Fruit fly (Drosophila melanogaster): ENCODE results near the gene rdx.

The rdx gene

DNA sequence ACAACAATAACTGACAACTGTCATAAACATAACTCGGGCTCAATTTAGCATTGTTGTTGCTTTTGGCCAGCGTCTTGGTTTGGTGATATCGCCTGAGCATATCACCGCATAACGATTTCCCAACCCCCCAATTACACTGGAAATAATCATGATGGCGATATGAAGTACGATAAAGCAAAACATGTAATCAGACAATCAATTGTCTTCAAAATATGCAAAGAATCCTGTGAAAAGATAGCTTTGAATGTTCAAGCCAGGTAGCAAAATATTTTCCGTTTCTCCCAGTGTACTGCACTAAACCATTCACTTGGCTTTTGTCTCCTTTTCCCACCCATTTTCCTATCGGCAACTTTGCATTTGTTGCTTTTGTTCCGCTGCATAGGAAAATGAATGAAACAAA is 32.3 kb downstream of the rdx start (continued):
- TF ChIP-seq Poxn (GFP tag; IDR thresholded peaks at IDR 0.05) (no peak), CG17385 (GFP tag; optimal IDR thresholded peaks at IDR 0.05) (no peak), sisA (GFP tag; IDR thresholded peaks at IDR 0.05) (peak; percentile 84), HLH54F (GFP tag; optimal IDR thresholded peaks at IDR 0.05) (no peak), vvl (GFP tag; IDR thresholded peaks at IDR 0.05) (peak; percentile 88), CG16863 (GFP tag; optimal IDR thresholded peaks at IDR 0.05) (no peak), Elba2 (GFP tag; optimal IDR thresholded peaks at IDR 0.05) (no peak), CG13894 (tag; optimal IDR thresholded peaks at IDR 0.05) (no peak), Tbp (GFP tag; optimal IDR thresholded peaks at IDR 0.05) (no peak), Sry-β (GFP tag; optimal IDR thresholded peaks at IDR 0.05) (no peak), CG17328 (GFP tag; IDR thresholded peaks at IDR 0.05) (0 out of 2 replicates have a peak, but pooled peaks have one; percentile 15), nerfin-2 (GFP tag; IDR thresholded peaks at IDR 0.05; ENCODE audit: partially characterized antibody) (no peak), Ssrp (tag; optimal IDR thresholded peaks at IDR 0.05) (peak; percentile 32), CG6272 (GFP tag; IDR thresholded peaks at IDR 0.05) (no peak), CG10321 (GFP tag; IDR thresholded peaks at IDR 0.05) (no peak), ap (GFP tag; IDR thresholded peaks at IDR 0.05) (0 out of 2 replicates have a peak, but pooled peaks have one; percentile 22), NK7.1 (GFP tag; optimal IDR thresholded peaks at IDR 0.05) (no peak), CG9797 (GFP tag; optimal IDR thresholded peaks at IDR 0.05) (no peak), nau (GFP tag; optimal IDR thresholded peaks at IDR 0.05) (peak; percentile 21), CrebB (tag; optimal IDR thresholded peaks at IDR 0.05) (no peak), bigmax (GFP tag; optimal IDR thresholded peaks at IDR 0.05) (no peak), Oli (tag; optimal IDR thresholded peaks at IDR 0.05) (no peak), Sin3A (optimal IDR thresholded peaks at IDR 0.05) (no peak), CG1792 (GFP tag; optimal IDR thresholded peaks at IDR 0.05) (peak; percentile 69), CG7372 (GFP tag; IDR thresholded peaks at IDR 0.05) (0 out of 2 replicates have a peak, but pooled peaks have one; percentile 20), Rx (GFP tag; IDR thresholded peaks at IDR 0.05) (peak; percentile 62), vnd (GFP tag; IDR thresholded peaks at IDR 0.05; ENCODE audit: partially characterized antibody) (no peak), CG14014 (GFP tag; IDR thresholded peaks at IDR 0.05) (no peak), ems (GFP tag; optimal IDR thresholded peaks at IDR 0.05) (peak; percentile 70), CG9215 (GFP tag; IDR thresholded peaks at IDR 0.05) (no peak), CG14667 (GFP tag; IDR thresholded peaks at IDR 0.05) (peak; percentile 46; the same call in 1 of the 2 replicates), ttk (GFP tag; IDR thresholded peaks at IDR 0.05) (peak; percentile 76), Ptx1 (GFP tag; IDR thresholded peaks at IDR 0.05) (peak; percentile 73), hkb (optimal IDR thresholded peaks at IDR 0.05) (no peak), hkb (GFP tag; IDR thresholded peaks at IDR 0.05) (peak; percentile 74), Bgb (GFP tag; IDR thresholded peaks at IDR 0.05; ENCODE audit: partially characterized antibody) (no peak), CG32767 (GFP tag; IDR thresholded peaks at IDR 0.05) (no peak), Oaz (GFP tag; IDR thresholded peaks at IDR 0.05) (0 out of 2 replicates have a peak, but pooled peaks have one; percentile 17), NC2α (GFP tag; optimal IDR thresholded peaks at IDR 0.05) (no peak), jigr1 (GFP tag; IDR thresholded peaks at IDR 0.05) (no peak), Vsx1 (GFP tag; optimal IDR thresholded peaks at IDR 0.05) (no peak), BtbVII (GFP tag; optimal IDR thresholded peaks at IDR 0.05) (no peak), CG4854 (GFP tag; optimal IDR thresholded peaks at IDR 0.05) (peak; percentile 51), Camta (GFP tag; optimal IDR thresholded peaks at IDR 0.05) (no peak), Sry-δ (GFP tag; optimal IDR thresholded peaks at IDR 0.05) (peak; percentile 40), hbn (GFP tag; IDR thresholded peaks at IDR 0.05; ENCODE audit: partially characterized antibody) (no peak), en (GFP tag; optimal IDR thresholded peaks at IDR 0.05) (peak; percentile 23), Dp (GFP tag; optimal IDR thresholded peaks at IDR 0.05) (no peak), corto (GFP tag; optimal IDR thresholded peaks at IDR 0.05) (no peak), CG11093 (GFP tag; IDR thresholded peaks at IDR 0.05) (0 out of 3 replicates have a peak, but pooled peaks have one; percentile 20), CG2116 (GFP tag; optimal IDR thresholded peaks at IDR 0.05) (no peak), lola (GFP tag; optimal IDR thresholded peaks at IDR 0.05) (no peak)

Data from whole organism, embryonic.